Worm (Caenorhabditis elegans) whole organism, L1 larva: ENCODE results near the gene ZK632.2.

Experiments used
- C04F5.9 ChIP-seq: sonication (generic microtip); optimal IDR thresholded peaks from 2 replicates; lab custom pipeline; 2016; ENCODE audit warnings: missing genetic modification characterization, missing compliant biosample characterization
- C34B4.2 ChIP-seq: sonication (generic microtip); optimal IDR thresholded peaks from 2 replicates; lab custom pipeline; 2017; ENCODE audit warnings: mild to moderate bottlenecking, missing genetic modification characterization, missing compliant biosample characterization
- F16B12.6 ChIP-seq: fragments of 150-350 bp; optimal IDR thresholded peaks from 2 replicates; lab custom pipeline; 2014; ENCODE audit warnings: missing biosample characterization, missing genetic modification characterization
- Y116A8C.19 ChIP-seq: sonication (generic microtip); optimal IDR thresholded peaks from 2 replicates; lab custom pipeline; 2016; ENCODE audit warnings: missing compliant biosample characterization, missing genetic modification characterization, borderline replicate concordance
- alr-1 ChIP-seq: fragments of 200-800 bp; sonication (Bioruptor generic); optimal IDR thresholded peaks from 2 replicates; lab custom pipeline; 2018; ENCODE audit warnings: borderline replicate concordance, mild to moderate bottlenecking, missing genetic modification characterization, missing compliant biosample characterization
- ceh-63 ChIP-seq: fragments of 200-800 bp; sonication (Bioruptor generic); optimal IDR thresholded peaks from 2 replicates; lab custom pipeline; 2018; ENCODE audit warnings: mild to moderate bottlenecking, missing genetic modification characterization, missing compliant biosample characterization
- ceh-8 ChIP-seq: fragments of 200-800 bp; sonication (Bioruptor generic); optimal IDR thresholded peaks from 2 replicates; lab custom pipeline; 2018; ENCODE audit warnings: mild to moderate bottlenecking, missing genetic modification characterization, moderate library complexity, missing compliant biosample characterization
- ceh-82 ChIP-seq, 3 experiments: fragments of 150-350 bp in 1 of 3; sonication (generic microtip) in 2 of 3; optimal IDR thresholded peaks; 2 replicates each; lab custom pipeline; 2014 to 2017; ENCODE audit warnings: missing biosample characterization in 3 of 3, missing genetic modification characterization in 3 of 3
- ceh-88 ChIP-seq: fragments of 200-800 bp; sonication (Bioruptor generic); IDR thresholded peaks from 2 replicates; pipeline ENCODE4 v1.3.6; 2022; ENCODE audit warnings: missing genetic modification characterization, missing compliant biosample characterization
- ceh-90 ChIP-seq: sonication (generic microtip); optimal IDR thresholded peaks from 2 replicates; lab custom pipeline; 2016; ENCODE audit warnings: missing genetic modification characterization, missing compliant biosample characterization
- dpl-1 ChIP-seq, 3 experiments: fragments of 150-350 bp in 2 of 3; sonication (generic microtip) in 1 of 3; optimal IDR thresholded peaks; 2 replicates each; lab custom pipeline; 2014 to 2017; ENCODE audit warnings: missing biosample characterization in 3 of 3, missing genetic modification characterization in 3 of 3, missing genetic modification reagents in 3 of 3
- dsc-1 ChIP-seq: sonication (generic microtip); optimal IDR thresholded peaks from 2 replicates; lab custom pipeline; 2016; ENCODE audit warnings: mild to moderate bottlenecking, missing genetic modification characterization, missing compliant biosample characterization
- efl-1 ChIP-seq, 4 experiments: fragments of 150-350 bp; optimal IDR thresholded peaks in 3 of 4; peaks in 1 of 4; 1 replicate in 1 of 4; 2 replicates in 3 of 4; lab custom pipeline; 2014; ENCODE audit warnings: missing biosample characterization in 2 of 4, missing genetic modification characterization in 2 of 4, missing genetic modification reagents in 2 of 4
- ets-5 ChIP-seq: fragments of 200-800 bp; sonication (Bioruptor generic); IDR thresholded peaks from 2 replicates; pipeline ENCODE4 v1.3.6; 2022; ENCODE audit warnings: missing genetic modification characterization, missing compliant biosample characterization
- fos-1 ChIP-seq: fragments of 150-350 bp; optimal IDR thresholded peaks from 2 replicates; lab custom pipeline; 2014; ENCODE audit warnings: missing biosample characterization, missing genetic modification characterization
- hlh-17 ChIP-seq: fragments of 200-800 bp; sonication (Bioruptor generic); optimal IDR thresholded peaks from 2 replicates; lab custom pipeline; 2018; ENCODE audit warnings: missing genetic modification characterization, mild to moderate bottlenecking, missing compliant biosample characterization, moderate library complexity, borderline replicate concordance
- hlh-4 ChIP-seq: sonication (generic microtip); optimal IDR thresholded peaks from 2 replicates; lab custom pipeline; 2016; ENCODE audit warnings: mild to moderate bottlenecking, missing genetic modification characterization, missing compliant biosample characterization
- irx-1 ChIP-seq: sonication (generic microtip); optimal IDR thresholded peaks from 2 replicates; lab custom pipeline; 2016; ENCODE audit warnings: missing genetic modification characterization, missing compliant biosample characterization
- isw-1 ChIP-seq: fragments of 200-800 bp; sonication (Bioruptor generic); IDR thresholded peaks from 2 replicates; pipeline ENCODE4 v1.3.6; 2022; ENCODE audit warnings: missing genetic modification characterization, missing compliant biosample characterization
- lin-14 ChIP-seq: fragments of 200-800 bp; sonication (Bioruptor generic); optimal IDR thresholded peaks from 2 replicates; lab custom pipeline; 2018; ENCODE audit warnings: mild to moderate bottlenecking, missing genetic modification characterization, moderate library complexity, missing compliant biosample characterization
- lin-15B ChIP-seq: fragments of 150-350 bp; sonication (generic microtip); optimal IDR thresholded peaks from 3 replicates; lab custom pipeline; 2014; ENCODE audit warnings: missing biosample characterization, missing genetic modification characterization
- lsy-2 ChIP-seq, 2 experiments: fragments of 150-350 bp; optimal IDR thresholded peaks; 2 replicates each; lab custom pipeline; 2014; ENCODE audit warnings: missing biosample characterization in 2 of 2, missing genetic modification characterization in 2 of 2
- mab-9 ChIP-seq: fragments of 200-800 bp; sonication (Bioruptor generic); IDR thresholded peaks from 2 replicates; pipeline ENCODE4 v1.3.6; 2022; ENCODE audit warnings: missing genetic modification reagents, missing genetic modification characterization, missing compliant biosample characterization
- nhr-12 ChIP-seq: sonication (generic microtip); optimal IDR thresholded peaks from 2 replicates; lab custom pipeline; 2017; ENCODE audit warnings: missing biosample characterization, missing genetic modification characterization
- nhr-20 ChIP-seq: sonication (generic microtip); optimal IDR thresholded peaks from 2 replicates; lab custom pipeline; 2016; ENCODE audit warnings: mild to moderate bottlenecking, missing genetic modification characterization, missing compliant biosample characterization
- nhr-28 ChIP-seq: fragments of 150-350 bp; optimal IDR thresholded peaks from 2 replicates; lab custom pipeline; 2014; ENCODE audit warnings: missing biosample characterization, missing genetic modification characterization
- nhr-47 ChIP-seq: sonication (generic microtip); optimal IDR thresholded peaks from 2 replicates; lab custom pipeline; 2016; ENCODE audit warnings: mild to moderate bottlenecking, missing genetic modification characterization, moderate library complexity, missing compliant biosample characterization
- nhr-71 ChIP-seq: sonication (generic microtip); optimal IDR thresholded peaks from 2 replicates; lab custom pipeline; 2016; ENCODE audit warnings: mild to moderate bottlenecking, missing genetic modification characterization, moderate library complexity, missing compliant biosample characterization
- nhr-77 ChIP-seq: fragments of 150-350 bp; optimal IDR thresholded peaks from 2 replicates; lab custom pipeline; 2014; ENCODE audit warnings: missing biosample characterization, missing genetic modification characterization
- nhr-85 ChIP-seq: sonication (generic microtip); peaks from one replicate; lab custom pipeline; 2016; ENCODE audit warnings: missing genetic modification characterization, inconsistent platforms, missing compliant biosample characterization
- nhr-90 ChIP-seq: sonication (generic microtip); optimal IDR thresholded peaks from 2 replicates; lab custom pipeline; 2016; ENCODE audit warnings: mild to moderate bottlenecking, missing genetic modification characterization, missing compliant biosample characterization; ENCODE audit not compliant: poor library complexity
- pag-3 ChIP-seq: sonication (generic microtip); optimal IDR thresholded peaks from 2 replicates; lab custom pipeline; 2017; ENCODE audit warnings: missing genetic modification characterization, mild to moderate bottlenecking, missing compliant biosample characterization, antibody characterized with exemption, borderline replicate concordance; ENCODE audit not compliant: insufficient read depth
- pax-3 ChIP-seq: fragments of 200-800 bp; sonication (Bioruptor generic); optimal IDR thresholded peaks from 2 replicates; lab custom pipeline; 2018; ENCODE audit warnings: mild to moderate bottlenecking, missing genetic modification characterization, moderate library complexity, missing compliant biosample characterization
- skn-1 ChIP-seq: fragments of 150-350 bp; optimal IDR thresholded peaks from 2 replicates; lab custom pipeline; 2014; ENCODE audit warnings: missing biosample characterization, missing genetic modification characterization
- snu-23 ChIP-seq: sonication (generic microtip); optimal IDR thresholded peaks from 2 replicates; lab custom pipeline; 2016; ENCODE audit warnings: missing genetic modification characterization, missing compliant biosample characterization
- sox-4 ChIP-seq: sonication (generic microtip); optimal IDR thresholded peaks from 2 replicates; lab custom pipeline; 2016; ENCODE audit warnings: missing genetic modification characterization, missing compliant biosample characterization
- sptf-1 ChIP-seq: fragments of 150-350 bp; optimal IDR thresholded peaks from 2 replicates; lab custom pipeline; 2014; ENCODE audit warnings: missing biosample characterization, missing genetic modification characterization
- sup-37 ChIP-seq: fragments of 200-800 bp; sonication (Bioruptor generic); optimal IDR thresholded peaks from 2 replicates; lab custom pipeline; 2018; ENCODE audit warnings: mild to moderate bottlenecking, missing genetic modification characterization, missing compliant biosample characterization
- tbx-2 ChIP-seq: sonication (generic microtip); optimal IDR thresholded peaks from 2 replicates; lab custom pipeline; 2016; ENCODE audit warnings: missing genetic modification characterization, missing compliant biosample characterization
- tlp-1 ChIP-seq: fragments of 150-350 bp; optimal IDR thresholded peaks from 2 replicates; lab custom pipeline; 2014; ENCODE audit warnings: missing biosample characterization, missing genetic modification characterization
- unc-30 ChIP-seq: sonication (generic microtip); optimal IDR thresholded peaks from 2 replicates; lab custom pipeline; 2017; ENCODE audit warnings: missing biosample characterization, missing genetic modification characterization
- unc-98 ChIP-seq: fragments of 200-800 bp; sonication (Bioruptor generic); IDR thresholded peaks from 2 replicates; pipeline ENCODE4 v1.3.6; 2022; ENCODE audit warnings: missing genetic modification characterization, missing compliant biosample characterization
- xbp-1 ChIP-seq: sonication (generic microtip); optimal IDR thresholded peaks from 2 replicates; lab custom pipeline; 2016; ENCODE audit warnings: missing genetic modification characterization, missing compliant biosample characterization
- zag-1 ChIP-seq: fragments of 150-350 bp; optimal IDR thresholded peaks from 2 replicates; lab custom pipeline; 2014; ENCODE audit warnings: missing biosample characterization, missing genetic modification characterization
- ztf-11 ChIP-seq, 2 experiments: sonication (generic microtip); optimal IDR thresholded peaks; 2 replicates each; lab custom pipeline; 2016 to 2017; ENCODE audit warnings: missing genetic modification characterization in 2 of 2, missing biosample characterization in 1 of 2, missing compliant biosample characterization in 1 of 2
- ztf-4 ChIP-seq: fragments of 150-350 bp; optimal IDR thresholded peaks from 2 replicates; lab custom pipeline; 2014; ENCODE audit warnings: missing biosample characterization, missing genetic modification characterization

The ZK632.2 gene

ce11 chrIII:9818763-9819162 lies 19.9 kb downstream of the ZK632.2 start, which contains the start of gene panl-3 (continued):
- TF ChIP-seq skn-1 (tag; lab: Kevin White, UChicago) (peak; percentile 30), ceh-63 (GFP tag; lab: Kevin White, UChicago) (no peak), ceh-8 (GFP tag; lab: Kevin White, UChicago) (no peak), unc-30 (tag; lab: Kevin White, UChicago) (no peak), efl-1 (optimal IDR thresholded peaks at IDR 0.05; lab: Kevin White, UChicago) (peak; percentile 60 to 69), efl-1 (GFP tag; optimal IDR thresholded peaks at IDR 0.05 in 1 of 2; lab: Kevin White, UChicago) (peak; percentile 71 to 96), Y116A8C.19 (tag; lab: Kevin White, UChicago) (no peak), lin-15B (tag; lab: Kevin White, UChicago) (no peak), hlh-4 (tag; lab: Kevin White, UChicago) (no peak), nhr-90 (peak; percentile 61), nhr-77 (tag; lab: Kevin White, UChicago) (no peak), irx-1 (tag; lab: Kevin White, UChicago) (no peak), ceh-82 (tag; optimal IDR thresholded peaks at IDR 0.05; lab: Kevin White, UChicago) (peak; percentile 10 to 57 (median 38)), lsy-2 (tag; optimal IDR thresholded peaks at IDR 0.05; lab: Kevin White, UChicago) (peak; percentile 73 to 80), F16B12.6 (tag; lab: Kevin White, UChicago) (peak; percentile 98), snu-23 (GFP tag; lab: Kevin White, UChicago) (peak; percentile 83), ztf-11 (tag; optimal IDR thresholded peaks at IDR 0.05; lab: Kevin White, UChicago) (no peak), xbp-1 (peak; percentile 69), nhr-47 (peak; percentile 69), hlh-17 (GFP tag; lab: Kevin White, UChicago) (no peak), tbx-2 (tag; lab: Kevin White, UChicago) (peak; percentile 86), nhr-20 (tag; lab: Kevin White, UChicago) (peak; percentile 80), C04F5.9 (tag; lab: Kevin White, UChicago) (no peak), nhr-85 (tag; lab: Kevin White, UChicago) (peak; percentile 68), tlp-1 (no peak), ets-5 (no peak), dsc-1 (tag; lab: Kevin White, UChicago) (peak; percentile 28), pax-3 (no peak), nhr-71 (tag; lab: Kevin White, UChicago) (peak; percentile 81), lin-14 (GFP tag; lab: Kevin White, UChicago) (peak; percentile 91), fos-1 (tag; lab: Kevin White, UChicago) (no peak), ceh-90 (tag; lab: Kevin White, UChicago) (no peak), C34B4.2 (tag; lab: Kevin White, UChicago) (no peak), alr-1 (tag; lab: Kevin White, UChicago) (no peak), pag-3 (no peak), nhr-12 (tag; lab: Kevin White, UChicago) (no peak), sox-4 (tag; lab: Kevin White, UChicago) (no peak), ztf-4 (tag; lab: Kevin White, UChicago) (peak; percentile 51), nhr-28 (tag; lab: Kevin White, UChicago) (no peak), ceh-88 (GFP tag; lab: Robert Waterston, UW) (no peak), unc-98 (no peak), sptf-1 (tag; lab: Kevin White, UChicago) (no peak), sup-37 (no peak), mab-9 (GFP tag; lab: Robert Waterston, UW) (peak; percentile 73), isw-1 (no peak), dpl-1 (GFP tag; optimal IDR thresholded peaks at IDR 0.05; lab: Kevin White, UChicago) (peak; percentile 54 to 78 (median 65)), zag-1 (tag; lab: Kevin White, UChicago) (no peak)
